Worm (Caenorhabditis elegans): ENCODE results near the gene best-17.

DNA sequence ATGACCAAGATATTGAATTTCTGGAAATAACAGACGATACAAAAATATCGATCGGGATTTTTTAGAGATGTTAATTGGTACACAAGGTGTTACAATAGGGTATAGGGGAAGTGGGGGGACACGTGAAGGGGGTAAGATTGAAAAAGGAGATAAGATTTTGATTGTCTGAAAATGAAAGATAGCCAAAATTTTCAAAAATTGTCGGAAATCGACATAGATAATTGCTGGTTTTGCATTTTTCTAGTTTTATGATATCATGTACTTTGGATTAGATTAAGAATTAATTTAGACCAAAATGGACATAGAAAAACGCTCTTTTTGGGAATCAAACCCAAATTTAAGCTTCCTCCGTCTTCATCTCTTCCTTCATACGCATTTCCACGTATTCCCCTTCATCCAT is 18.4 kb upstream of the best-17 start, which contains the start of gene T19C3.5:
- no peak for TF ChIP-seq ztf-11 (tag; optimal IDR thresholded peaks at IDR 0.05)
- no peak for TF ChIP-seq zag-1 (tag; optimal IDR thresholded peaks at IDR 0.05)
- no peak for TF ChIP-seq sma-3 (GFP tag; optimal IDR thresholded peaks at IDR 0.05)
- no peak for TF ChIP-seq elt-1 (tag; optimal IDR thresholded peaks at IDR 0.05)

All from whole organism, L2 larva.